Fruit fly (Drosophila melanogaster): ENCODE data around the gene Nmd3.

Nmd3 gene

dm6 chrX:2219246-2219645 is 34.8 kb upstream of the Nmd3 start:
- no peak for TF ChIP-seq EcR (GFP tag; optimal IDR thresholded peaks at IDR 0.05)
- no peak for TF ChIP-seq CG15710 (tag; optimal IDR thresholded peaks at IDR 0.05)
- TF ChIP-seq CG13204 (GFP tag; optimal IDR thresholded peaks at IDR 0.05): no peak
- TF ChIP-seq CG32121 (GFP tag; IDR thresholded peaks at IDR 0.05): no peak
- TF ChIP-seq CG9948 (tag; optimal IDR thresholded peaks at IDR 0.05): no peak
- no peak for TF ChIP-seq CG4496 (GFP tag; IDR thresholded peaks at IDR 0.05)
- no peak for TF ChIP-seq CG10348 (GFP tag; IDR thresholded peaks at IDR 0.05)
- no peak for TF ChIP-seq rn (GFP tag; IDR thresholded peaks at IDR 0.05)
- no peak for TF ChIP-seq D1 (tag; optimal IDR thresholded peaks at IDR 0.05)
- TF ChIP-seq fd96Ca (GFP tag; IDR thresholded peaks at IDR 0.05): no peak
- no peak for TF ChIP-seq Snoo (tag; optimal IDR thresholded peaks at IDR 0.05)
- TF ChIP-seq Ets98B (GFP tag; IDR thresholded peaks at IDR 0.05): no peak
- TF ChIP-seq CG8159 (tag; optimal IDR thresholded peaks at IDR 0.05): no peak

DNA sequence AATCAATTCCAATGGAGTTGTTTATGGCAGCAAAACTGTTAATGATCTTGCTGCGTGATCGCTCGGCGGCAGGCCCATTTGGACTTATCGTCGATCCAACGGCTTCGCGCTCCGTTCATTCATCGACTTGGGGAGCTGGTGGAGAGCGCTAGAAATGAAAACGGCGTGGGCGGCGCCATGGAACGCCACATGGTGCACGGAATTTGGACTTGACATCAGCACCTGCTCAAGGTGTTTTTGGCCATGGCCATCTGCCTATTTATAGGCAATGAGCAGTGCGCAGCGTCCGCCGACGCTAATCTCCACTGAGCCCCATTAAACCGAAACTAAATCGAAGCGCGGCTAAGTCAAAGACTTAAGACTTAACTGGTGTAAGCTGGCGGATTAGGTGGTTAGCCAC is 34.0 kb upstream of the Nmd3 start:
- TF ChIP-seq CG9948 (tag; optimal IDR thresholded peaks at IDR 0.05) (no peak), D1 (tag; optimal IDR thresholded peaks at IDR 0.05) (no peak), EcR (GFP tag; optimal IDR thresholded peaks at IDR 0.05) (no peak), rn (GFP tag; IDR thresholded peaks at IDR 0.05) (no peak), CG8301 (tag; optimal IDR thresholded peaks at IDR 0.05) (no peak), gl (tag; optimal IDR thresholded peaks at IDR 0.05) (no peak), Snoo (tag; optimal IDR thresholded peaks at IDR 0.05) (no peak), CG15710 (tag; optimal IDR thresholded peaks at IDR 0.05) (no peak), Pif1B (GFP tag; optimal IDR thresholded peaks at IDR 0.05) (no peak), Pif1A (GFP tag; optimal IDR thresholded peaks at IDR 0.05) (no peak), Ets98B (GFP tag; IDR thresholded peaks at IDR 0.05) (no peak)

DNA sequence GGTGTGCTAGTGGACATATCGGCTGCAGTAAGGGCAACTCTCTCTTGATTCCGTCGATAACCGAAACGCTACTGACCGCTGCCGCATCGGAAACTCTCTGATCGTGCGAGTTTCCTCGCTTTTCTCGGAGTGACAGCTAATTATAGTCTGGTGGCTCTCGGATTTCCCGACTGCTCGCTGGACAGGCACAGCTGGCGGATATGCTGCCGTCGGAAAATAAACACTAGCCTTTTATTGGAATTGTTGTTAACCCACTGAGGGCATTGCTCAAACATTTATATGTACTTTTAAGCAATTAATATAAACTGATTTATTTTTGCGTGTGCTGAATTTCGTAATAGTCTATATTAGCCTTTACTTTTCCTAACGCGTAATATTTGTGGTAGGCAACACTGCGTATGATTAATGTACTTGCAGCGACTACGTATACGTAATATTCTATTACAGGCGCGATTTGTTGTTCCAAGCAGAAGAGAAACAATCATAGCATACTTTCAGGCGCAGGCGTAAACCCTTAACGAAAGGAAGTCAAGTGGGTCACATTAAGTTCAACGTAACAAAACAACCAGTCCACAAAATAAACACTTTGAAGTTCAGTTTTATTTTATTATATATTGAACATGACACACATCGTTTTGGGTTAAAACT is 29.4 kb upstream of the Nmd3 start, which contains the start of gene SmydA-8:
Gene SmydA-8 (minus strand): TSS at position 51 of the 648 bp plus-strand sequence.
- TF ChIP-seq Pif1B (GFP tag; optimal IDR thresholded peaks at IDR 0.05) (no peak), Snoo (tag; optimal IDR thresholded peaks at IDR 0.05) (no peak), Pif1A (GFP tag; optimal IDR thresholded peaks at IDR 0.05) (peak; percentile 16), EcR (GFP tag; optimal IDR thresholded peaks at IDR 0.05) (peak; percentile 17), CG4496 (GFP tag; IDR thresholded peaks at IDR 0.05) (0 out of 3 replicates have a peak, but pooled peaks have one; percentile 51), CG12605 (GFP tag; IDR thresholded peaks at IDR 0.05) (no peak), CG15710 (tag; optimal IDR thresholded peaks at IDR 0.05) (no peak), Ets98B (GFP tag; IDR thresholded peaks at IDR 0.05) (no peak), CG13204 (GFP tag; optimal IDR thresholded peaks at IDR 0.05) (no peak), gl (tag; optimal IDR thresholded peaks at IDR 0.05) (no peak), CG8159 (tag; optimal IDR thresholded peaks at IDR 0.05) (no peak)

DNA sequence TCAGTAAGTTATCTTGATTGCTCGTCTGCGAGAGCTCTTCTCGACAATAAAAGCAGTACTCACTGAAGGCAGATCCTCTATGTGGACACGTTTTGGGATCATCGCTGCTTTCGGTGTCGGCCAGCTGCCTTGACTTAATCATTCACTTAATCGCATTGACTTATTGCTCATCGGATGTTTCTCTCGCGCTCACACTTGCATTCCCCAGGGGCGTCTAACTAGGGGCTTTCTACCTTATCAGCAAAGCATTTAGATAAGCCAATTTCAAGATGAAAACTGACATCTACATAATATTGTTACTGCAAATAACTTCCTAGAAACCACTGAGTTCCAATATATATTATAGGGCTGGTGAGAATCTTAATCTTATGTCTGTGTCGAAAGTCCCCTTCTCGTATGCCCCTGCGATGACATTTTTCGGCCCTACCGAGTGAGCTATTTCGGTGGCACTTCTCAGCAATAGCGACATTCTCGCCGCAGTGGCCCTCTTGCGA is 27.9 kb upstream of the Nmd3 start:
- TF ChIP-seq CG32121 (GFP tag; IDR thresholded peaks at IDR 0.05) (peak; percentile 47), CG9948 (tag; optimal IDR thresholded peaks at IDR 0.05) (no peak), Pif1A (GFP tag; optimal IDR thresholded peaks at IDR 0.05) (peak; percentile 8), Pif1B (GFP tag; optimal IDR thresholded peaks at IDR 0.05) (no peak), fd96Ca (GFP tag; IDR thresholded peaks at IDR 0.05) (0 out of 3 replicates have a peak, but pooled peaks have one; percentile 26), CG15710 (tag; optimal IDR thresholded peaks at IDR 0.05) (no peak), CG14655 (GFP tag; optimal IDR thresholded peaks at IDR 0.05) (peak; percentile 6), CG8301 (tag; optimal IDR thresholded peaks at IDR 0.05) (no peak), EcR (GFP tag; optimal IDR thresholded peaks at IDR 0.05) (no peak), CG34367 (tag; optimal IDR thresholded peaks at IDR 0.05) (no peak), CG4496 (GFP tag; IDR thresholded peaks at IDR 0.05) (no peak), gl (tag; optimal IDR thresholded peaks at IDR 0.05) (no peak), rn (GFP tag; IDR thresholded peaks at IDR 0.05) (no peak), CG17806 (tag; optimal IDR thresholded peaks at IDR 0.05) (no peak), CG12605 (GFP tag; IDR thresholded peaks at IDR 0.05) (no peak), D1 (tag; optimal IDR thresholded peaks at IDR 0.05) (no peak), Ets98B (GFP tag; IDR thresholded peaks at IDR 0.05) (peak; percentile 60), CG13204 (GFP tag; optimal IDR thresholded peaks at IDR 0.05) (no peak), CG8159 (tag; optimal IDR thresholded peaks at IDR 0.05) (no peak), Snoo (tag; optimal IDR thresholded peaks at IDR 0.05) (no peak), CG10348 (GFP tag; IDR thresholded peaks at IDR 0.05) (no peak)

- TF ChIP-seq CG4496 (GFP tag; IDR thresholded peaks at IDR 0.05) (peak; percentile 13; the same call in 1 of the 3 replicates), CG32121 (GFP tag; IDR thresholded peaks at IDR 0.05) (peak; percentile 34; the same call in 1 of the 2 replicates), CG17806 (tag; optimal IDR thresholded peaks at IDR 0.05) (no peak), fd96Ca (GFP tag; IDR thresholded peaks at IDR 0.05) (peak; percentile 65; the same call in 2 of the 3 replicates), CG34367 (tag; optimal IDR thresholded peaks at IDR 0.05) (no peak), CG10348 (GFP tag; IDR thresholded peaks at IDR 0.05) (0 out of 2 replicates have a peak, but pooled peaks have one; percentile 39)
Observed at dm6 chrX:2208641-2209241, 24.3 kb upstream of the Nmd3 start.

DNA sequence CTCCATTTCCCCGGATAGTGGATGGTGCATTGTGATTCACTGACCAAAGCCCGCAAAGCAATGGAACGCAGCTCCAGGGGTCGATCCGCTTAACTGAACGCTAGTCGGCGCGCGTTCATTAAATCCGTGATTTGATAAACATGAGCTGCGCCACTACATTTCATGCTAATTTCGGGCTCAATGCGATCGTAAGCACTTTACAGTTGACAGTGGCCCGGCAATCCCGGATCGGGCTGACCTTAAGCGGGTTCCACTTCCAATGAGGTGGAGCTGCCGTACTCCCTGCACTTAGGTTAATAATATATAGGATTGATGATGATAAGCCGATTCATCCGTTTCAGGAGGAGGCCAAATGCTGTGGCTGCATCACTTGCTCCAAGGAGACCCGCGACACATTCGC is 19.3 kb upstream of the Nmd3 start, which contains the start of gene FarO:
Gene FarO (minus strand): TSS at position 101 of the 400 bp plus-strand sequence.
- TF ChIP-seq CG9948 (tag; optimal IDR thresholded peaks at IDR 0.05): no peak
- TF ChIP-seq CG13204 (GFP tag; optimal IDR thresholded peaks at IDR 0.05): no peak
- no peak for TF ChIP-seq Pif1B (GFP tag; optimal IDR thresholded peaks at IDR 0.05)
- TF ChIP-seq CG12605 (GFP tag; IDR thresholded peaks at IDR 0.05): no peak
- TF ChIP-seq EcR (GFP tag; optimal IDR thresholded peaks at IDR 0.05): no peak
- no peak for TF ChIP-seq CG17806 (tag; optimal IDR thresholded peaks at IDR 0.05)
- TF ChIP-seq gl (tag; optimal IDR thresholded peaks at IDR 0.05): no peak
- TF ChIP-seq Snoo (tag; optimal IDR thresholded peaks at IDR 0.05): no peak
- TF ChIP-seq D1 (tag; optimal IDR thresholded peaks at IDR 0.05): no peak

Data from whole organism, pupa.